Worm (Caenorhabditis elegans) whole organism, young adult: ENCODE results near the gene Y54G2A.15.

ENCODE experiments used
- B0019.2 ChIP-seq: fragments of 200-800 bp; sonication (Bioruptor generic); conservative IDR thresholded peaks from 2 replicates; pipeline ENCODE4 v1.3.6; 2022; ENCODE audit warnings: missing genetic modification reagents, missing genetic modification characterization, missing compliant biosample characterization
- F10E7.11 ChIP-seq: sonication (generic microtip); optimal IDR thresholded peaks from 2 replicates; lab custom pipeline; 2017; ENCODE audit warnings: mild to moderate bottlenecking, missing genetic modification characterization, moderate library complexity, missing compliant biosample characterization
- F52B5.7 ChIP-seq: sonication (generic microtip); optimal IDR thresholded peaks from 2 replicates; lab custom pipeline; 2016; ENCODE audit warnings: mild to moderate bottlenecking, missing genetic modification characterization, missing compliant biosample characterization
- F57C9.4 ChIP-seq: sonication (generic microtip); optimal IDR thresholded peaks from 2 replicates; lab custom pipeline; 2017; ENCODE audit warnings: mild to moderate bottlenecking, missing genetic modification characterization, missing compliant biosample characterization
- T26A5.8 ChIP-seq: sonication (generic microtip); optimal IDR thresholded peaks from 2 replicates; lab custom pipeline; 2016; ENCODE audit warnings: missing genetic modification characterization, missing compliant biosample characterization
- ZK185.1 ChIP-seq: sonication (generic microtip); optimal IDR thresholded peaks from 2 replicates; lab custom pipeline; 2016; ENCODE audit warnings: mild to moderate bottlenecking, missing genetic modification characterization, missing compliant biosample characterization; ENCODE audit not compliant: poor library complexity, severe bottlenecking
- atf-7 ChIP-seq: sonication (generic microtip); optimal IDR thresholded peaks from 2 replicates; lab custom pipeline; 2017; ENCODE audit warnings: mild to moderate bottlenecking, missing genetic modification characterization, missing compliant biosample characterization
- athp-1 ChIP-seq: sonication (generic microtip); optimal IDR thresholded peaks from 2 replicates; lab custom pipeline; 2017; ENCODE audit warnings: mild to moderate bottlenecking, missing genetic modification characterization, missing compliant biosample characterization
- attf-6 ChIP-seq: fragments of 200-800 bp; sonication (Bioruptor generic); IDR thresholded peaks from 2 replicates; pipeline ENCODE4 v1.3.6; 2022; ENCODE audit warnings: missing genetic modification reagents, missing genetic modification characterization, missing compliant biosample characterization
- ceh-27 ChIP-seq: fragments of 200-800 bp; sonication (Bioruptor generic); optimal IDR thresholded peaks from 2 replicates; lab custom pipeline; 2018; ENCODE audit warnings: mild to moderate bottlenecking, missing genetic modification characterization, moderate library complexity, missing compliant biosample characterization
- ceh-40 ChIP-seq: fragments of 200-800 bp; sonication (Bioruptor generic); IDR thresholded peaks from 2 replicates; pipeline ENCODE4 v1.3.6; 2022; ENCODE audit warnings: missing genetic modification characterization, missing compliant biosample characterization
- dpff-1 ChIP-seq: sonication (generic microtip); optimal IDR thresholded peaks from 2 replicates; lab custom pipeline; 2017; ENCODE audit warnings: mild to moderate bottlenecking, missing genetic modification characterization, missing compliant biosample characterization
- him-1 ChIP-seq: sonication (generic microtip); optimal IDR thresholded peaks from 2 replicates; lab custom pipeline; 2016; ENCODE audit warnings: missing genotype, missing genetic modification reagents, missing genetic modification characterization, missing compliant biosample characterization
- hlh-12 ChIP-seq: sonication (generic microtip); optimal IDR thresholded peaks from 2 replicates; lab custom pipeline; 2016; ENCODE audit warnings: missing genetic modification characterization, missing compliant biosample characterization
- hsf-1 ChIP-seq: fragments of 200-800 bp; sonication (Bioruptor generic); IDR thresholded peaks from 2 replicates; pipeline ENCODE4 v1.3.6; 2022; ENCODE audit warnings: missing genetic modification reagents, missing genetic modification characterization, missing compliant biosample characterization
- let-607 ChIP-seq, 2 experiments: fragments of 200-800 bp in 1 of 2; sonication (Bioruptor generic) in 1 of 2; sonication (generic microtip) in 1 of 2; optimal IDR thresholded peaks; 2 replicates each; lab custom pipeline; 2016 to 2018; ENCODE audit warnings: mild to moderate bottlenecking in 2 of 2, missing compliant biosample characterization in 2 of 2, missing genetic modification characterization in 2 of 2, moderate library complexity in 2 of 2, missing genotype in 1 of 2
- lin-35 ChIP-seq, 3 experiments: fragments of 150-350 bp in 2 of 3; sonication (generic microtip) in 1 of 3; optimal IDR thresholded peaks; 2 replicates each; lab custom pipeline; 2014 to 2018; ENCODE audit warnings: missing biosample characterization in 3 of 3, missing genetic modification characterization in 3 of 3, missing genetic modification reagents in 3 of 3
- lsl-1 ChIP-seq: fragments of 200-800 bp; sonication (Bioruptor generic); optimal IDR thresholded peaks from 2 replicates; lab custom pipeline; 2018; ENCODE audit warnings: mild to moderate bottlenecking, missing genetic modification characterization, moderate library complexity, missing compliant biosample characterization
- lsy-27 ChIP-seq: sonication (generic microtip); optimal IDR thresholded peaks from 2 replicates; lab custom pipeline; 2017; ENCODE audit warnings: missing genetic modification characterization, mild to moderate bottlenecking, missing compliant biosample characterization, antibody characterized with exemption, missing genotype, borderline replicate concordance; ENCODE audit not compliant: insufficient read depth
- madf-10 ChIP-seq: sonication (generic microtip); optimal IDR thresholded peaks from 2 replicates; lab custom pipeline; 2016; ENCODE audit warnings: mild to moderate bottlenecking, missing genetic modification characterization, missing compliant biosample characterization
- nhr-120 ChIP-seq: fragments of 200-800 bp; sonication (Bioruptor generic); IDR thresholded peaks from 2 replicates; pipeline ENCODE4 v1.3.6; 2022; ENCODE audit warnings: missing genetic modification characterization, missing compliant biosample characterization
- nhr-80 ChIP-seq: sonication (generic microtip); optimal IDR thresholded peaks from 2 replicates; lab custom pipeline; 2016; ENCODE audit warnings: missing genetic modification characterization, missing compliant biosample characterization
- nhr-90 ChIP-seq: sonication (generic microtip); optimal IDR thresholded peaks from 2 replicates; lab custom pipeline; 2016; ENCODE audit warnings: missing genotype, mild to moderate bottlenecking, missing genetic modification characterization, missing compliant biosample characterization
- pha-4 ChIP-seq: fragments of 150-350 bp; sonication (generic microtip); optimal IDR thresholded peaks from 2 replicates; lab custom pipeline; 2014; ENCODE audit warnings: missing biosample characterization, missing genetic modification reagents, missing genetic modification characterization
- snpc-1.1 ChIP-seq: sonication (generic microtip); optimal IDR thresholded peaks from 2 replicates; lab custom pipeline; 2017; ENCODE audit warnings: missing genetic modification characterization, mild to moderate bottlenecking, missing compliant biosample characterization, antibody characterized with exemption, moderate library complexity, missing genotype, missing genetic modification reagents; ENCODE audit not compliant: insufficient read depth
- snpc-1.3 ChIP-seq: sonication (generic microtip); optimal IDR thresholded peaks from 2 replicates; lab custom pipeline; 2017; ENCODE audit warnings: missing genetic modification characterization, mild to moderate bottlenecking, missing compliant biosample characterization, antibody characterized with exemption, moderate library complexity, missing genotype, missing genetic modification reagents; ENCODE audit not compliant: insufficient read depth
- snpc-3.4 ChIP-seq: sonication (generic microtip); optimal IDR thresholded peaks from 2 replicates; lab custom pipeline; 2017; ENCODE audit warnings: missing genetic modification characterization, mild to moderate bottlenecking, missing compliant biosample characterization, antibody characterized with exemption, moderate library complexity, missing genotype, missing genetic modification reagents
- snpc-4 ChIP-seq, 5 experiments: fragments of 150-350 bp in 1 of 5; sonication (generic microtip) in 4 of 5; optimal IDR thresholded peaks; 2 replicates each; lab custom pipeline; 2014 to 2018; ENCODE audit warnings: missing genetic modification characterization in 5 of 5, missing biosample characterization in 3 of 5, antibody characterized with exemption in 2 of 5, mild to moderate bottlenecking in 2 of 5, missing compliant biosample characterization in 2 of 5, missing genotype in 2 of 5, moderate library complexity in 2 of 5, missing genetic modification reagents in 1 of 5
- sptf-2 ChIP-seq: fragments of 200-800 bp; sonication (Bioruptor generic); optimal IDR thresholded peaks from 2 replicates; lab custom pipeline; 2018; ENCODE audit warnings: mild to moderate bottlenecking, missing genetic modification characterization, missing compliant biosample characterization
- tbp1 ChIP-seq: fragments of 200-800 bp; sonication (Bioruptor generic); optimal IDR thresholded peaks from 2 replicates; lab custom pipeline; 2018; ENCODE audit warnings: mild to moderate bottlenecking, missing genetic modification characterization, missing compliant biosample characterization
- tlf-1 ChIP-seq: fragments of 200-800 bp; sonication (Bioruptor generic); optimal IDR thresholded peaks from 2 replicates; lab custom pipeline; 2018; ENCODE audit warnings: mild to moderate bottlenecking, missing genetic modification characterization, missing compliant biosample characterization
- xnd-1 ChIP-seq: sonication (generic microtip); optimal IDR thresholded peaks from 2 replicates; lab custom pipeline; 2016; ENCODE audit warnings: missing genotype, missing genetic modification reagents, missing genetic modification characterization, missing compliant biosample characterization
- ztf-25 ChIP-seq: fragments of 200-800 bp; sonication (Bioruptor generic); IDR thresholded peaks from 2 replicates; pipeline ENCODE4 v1.3.6; 2022; ENCODE audit warnings: missing genetic modification reagents, missing genetic modification characterization, missing compliant biosample characterization
- ztf-6 ChIP-seq: fragments of 200-800 bp; sonication (Bioruptor generic); IDR thresholded peaks from 2 replicates; pipeline ENCODE4 v1.3.6; 2022; ENCODE audit warnings: missing genetic modification reagents, missing genetic modification characterization, missing compliant biosample characterization

Gene Y54G2A.15

ce11 chrIV:2832587-2832986 lies 11.2 kb downstream of the Y54G2A.15 start, which contains the start of the genes Y54G2A.48 and pudl-1 (continued):
- no peak for TF ChIP-seq xnd-1 (tag; lab: Kevin White, UChicago)
- TF ChIP-seq let-607 (tag; optimal IDR thresholded peaks at IDR 0.05; lab: Kevin White, UChicago), result no peak
- no peak for TF ChIP-seq T26A5.8 (tag; lab: Kevin White, UChicago)
- TF ChIP-seq, all 124 proteins: peak for 0

ce11 chrIV:2826335-2826734 lies 17.4 kb downstream of the Y54G2A.15 start:
- TF ChIP-seq attf-6 (no peak), nhr-80 (tag; lab: Kevin White, UChicago) (peak; percentile 58)

- TF ChIP-seq athp-1 (tag; lab: Kevin White, UChicago), result no peak
- peak; percentile 45 for TF ChIP-seq snpc-1.3 (tag; lab: Kevin White, UChicago)
- TF ChIP-seq snpc-4 (GFP tag; optimal IDR thresholded peaks at IDR 0.05; lab: Kevin White, UChicago), result peak; percentile 89
- TF ChIP-seq snpc-4 (tag; optimal IDR thresholded peaks at IDR 0.05; lab: Kevin White, UChicago), result peak; percentile 77 to 95 (median 90)
- peak; percentile 83 for TF ChIP-seq him-1
- peak; percentile 37 for TF ChIP-seq tbp1 (GFP tag; lab: Kevin White, UChicago)
- TF ChIP-seq dpff-1, result no peak
- TF ChIP-seq snpc-1.1 (tag; lab: Kevin White, UChicago), result peak; percentile 94
- no peak for TF ChIP-seq madf-10 (tag; lab: Kevin White, UChicago)
- peak; percentile 76 for TF ChIP-seq snpc-3.4
- TF ChIP-seq attf-6, result no peak
- TF ChIP-seq lsy-27 (tag; lab: Kevin White, UChicago), result no peak
- TF ChIP-seq lsl-1, result peak; percentile 5
- no peak for TF ChIP-seq B0019.2 (GFP tag; lab: Robert Waterston, UW)
- TF ChIP-seq sptf-2 (GFP tag; lab: Kevin White, UChicago), result no peak
- TF ChIP-seq F52B5.7 (tag; lab: Kevin White, UChicago), result no peak
- no peak for TF ChIP-seq hsf-1
- TF ChIP-seq atf-7 (tag; lab: Kevin White, UChicago), result peak; percentile 3
Measured at ce11 chrIV:2825460-2826103, 18.2 kb downstream of the Y54G2A.15 start.

ce11 chrIV:2823446-2823845 lies 20.3 kb downstream of the Y54G2A.15 start, which contains the start of gene clec-80:
clec-80 (plus strand) TSS chrIV:2823746.
- TF ChIP-seq ceh-40 (GFP tag; lab: Robert Waterston, UW) (no peak), lin-35 (GFP tag; optimal IDR thresholded peaks at IDR 0.05; lab: Kevin White, UChicago) (no peak), pha-4 (tag; lab: Kevin White, UChicago) (no peak), nhr-90 (tag; lab: Kevin White, UChicago) (no peak), ztf-25 (no peak), F57C9.4 (tag; lab: Kevin White, UChicago) (no peak), F10E7.11 (tag; lab: Kevin White, UChicago) (no peak), ceh-27 (no peak), tlf-1 (GFP tag; lab: Kevin White, UChicago) (no peak), hlh-12 (tag; lab: Kevin White, UChicago) (no peak), ZK185.1 (tag; lab: Kevin White, UChicago) (no peak), ztf-6 (GFP tag; lab: Robert Waterston, UW) (no peak), sptf-2 (GFP tag; lab: Kevin White, UChicago) (no peak), nhr-120 (GFP tag; lab: Robert Waterston, UW) (no peak)
